Worm (Caenorhabditis elegans) whole organism, L4/young adult: ENCODE results near the gene mrps-22.

Experiments used
- W03F9.2 ChIP-seq: fragments of 150-350 bp; optimal IDR thresholded peaks from 2 replicates; lab custom pipeline; 2014; ENCODE audit warnings: missing biosample characterization, missing genetic modification characterization
- dao-5 ChIP-seq: sonication (generic microtip); optimal IDR thresholded peaks from 2 replicates; lab custom pipeline; 2016; ENCODE audit warnings: missing genotype, missing genetic modification characterization, moderate library complexity, missing compliant biosample characterization
- him-1 ChIP-seq: sonication (generic microtip); optimal IDR thresholded peaks from 2 replicates; lab custom pipeline; 2016; ENCODE audit warnings: missing genotype, missing genetic modification reagents, missing genetic modification characterization, missing compliant biosample characterization

DNA sequence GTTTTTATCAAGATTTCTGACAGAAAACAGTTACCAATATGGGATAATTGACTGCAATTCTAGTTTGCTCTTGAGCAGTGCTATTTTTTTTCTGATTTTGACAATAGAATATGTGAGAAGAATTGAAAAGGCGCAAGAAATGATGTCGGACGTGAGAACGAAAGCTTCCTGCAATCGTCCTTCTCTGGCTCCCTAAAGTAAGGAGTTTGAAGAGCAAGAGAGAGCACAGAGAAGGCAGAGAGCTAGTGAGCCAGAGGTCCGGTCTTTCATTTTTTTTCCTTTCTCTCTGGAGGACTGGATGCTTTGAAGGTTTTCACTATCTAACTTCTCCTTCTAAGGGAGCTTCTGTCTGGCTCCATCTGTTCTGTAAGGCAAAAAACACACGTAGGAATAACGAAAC is 32.2 kb upstream of the mrps-22 start:
- TF ChIP-seq W03F9.2 (tag; lab: Kevin White, UChicago) (no peak), dao-5 (tag; lab: Kevin White, UChicago) (no peak), him-1 (tag; lab: Kevin White, UChicago) (no peak)
